Fruit fly (Drosophila melanogaster) whole organism, wandering third instar larva: Measurements from ENCODE around the gene CG4101.
"Not testable (repeated sequence)": the region's sequence is repeated elsewhere in the genome, so short reads cannot be mapped to it uniquely, and the experiment has no call there.

ENCODE experiments used
- CG32264 ChIP-seq: fragments of 200-800 bp; sonication (Bioruptor generic); optimal IDR thresholded peaks from 2 replicates; lab custom pipeline; 2016; ENCODE audit warnings: missing biosample characterization, missing genetic modification characterization
- CG9705 ChIP-seq: fragments of 200-800 bp; sonication (Bioruptor generic); optimal IDR thresholded peaks from 2 replicates; lab custom pipeline; 2018; ENCODE audit warnings: missing biosample characterization, mild to moderate bottlenecking, missing genetic modification characterization
- Dif ChIP-seq: fragments of 200-275, 200-300 bp; sonication (Bioruptor generic); optimal IDR thresholded peaks from 2 replicates; lab custom pipeline; 2018; ENCODE audit warnings: missing biosample characterization, missing genetic modification characterization; ENCODE audit not compliant: partially characterized antibody
- HLH106 ChIP-seq: fragments of 200-800 bp; optimal IDR thresholded peaks from 3 replicates; lab custom pipeline; 2019; ENCODE audit warnings: missing biosample characterization, mild to moderate bottlenecking, missing genetic modification characterization, moderate library complexity
- Hnf4 ChIP-seq: fragments of 200-800 bp; sonication (Bioruptor generic); optimal IDR thresholded peaks from 2 replicates; lab custom pipeline; 2016; ENCODE audit warnings: missing biosample characterization, mild to moderate bottlenecking, missing genetic modification characterization
- Hr78 ChIP-seq: fragments of >200 bp; optimal IDR thresholded peaks from 2 replicates; lab custom pipeline; 2017; ENCODE audit warnings: missing biosample characterization, missing genetic modification characterization
- Hr83 ChIP-seq: fragments of 200-300 bp; sonication (Bioruptor generic); optimal IDR thresholded peaks from 2 replicates; lab custom pipeline; 2016; ENCODE audit warnings: missing biosample characterization, mild to moderate bottlenecking, missing genetic modification characterization, moderate library complexity; ENCODE audit not compliant: poor library complexity, severe bottlenecking
- Jra ChIP-seq: sonication (Bioruptor generic); optimal IDR thresholded peaks from 2 replicates; lab custom pipeline; 2016; ENCODE audit warnings: missing biosample characterization, missing genetic modification characterization
- Myc ChIP-seq: fragments of >200 bp; optimal IDR thresholded peaks from 2 replicates; lab custom pipeline; 2017
- N ChIP-seq: fragments of >200 bp; optimal IDR thresholded peaks from 2 replicates; lab custom pipeline; 2018; ENCODE audit warnings: missing biosample characterization, missing external identifiers, missing genetic modification characterization
- Rel ChIP-seq, 2 experiments: fragments of 200-800 bp; sonication (Bioruptor generic) in 1 of 2; optimal IDR thresholded peaks; 2 replicates in 1 of 2; 3 replicates in 1 of 2; lab custom pipeline; 2016 to 2019; ENCODE audit warnings: mild to moderate bottlenecking in 2 of 2, missing biosample characterization in 2 of 2, missing genetic modification characterization in 2 of 2, moderate library complexity in 1 of 2
- Sp1 ChIP-seq: fragments of 200-800 bp; sonication (Bioruptor generic); optimal IDR thresholded peaks from 3 replicates; lab custom pipeline; 2019; ENCODE audit warnings: missing biosample characterization, mild to moderate bottlenecking, missing genetic modification characterization, moderate library complexity
- Vsx2 ChIP-seq: fragments of 200-300, 225-300 bp; sonication (Bioruptor generic); optimal IDR thresholded peaks from 2 replicates; lab custom pipeline; 2018; ENCODE audit warnings: missing biosample characterization, missing genetic modification characterization; ENCODE audit not compliant: partially characterized antibody
- br ChIP-seq: fragments of 200-800 bp; sonication (Bioruptor generic); optimal IDR thresholded peaks from 2 replicates; lab custom pipeline; 2016; ENCODE audit warnings: missing biosample characterization, missing genetic modification characterization
- brk ChIP-seq: fragments of 200-800 bp; sonication (Bioruptor generic); optimal IDR thresholded peaks from 2 replicates; lab custom pipeline; 2016; ENCODE audit warnings: missing biosample characterization, mild to moderate bottlenecking, missing genetic modification characterization
- dl ChIP-seq, 2 experiments: fragments of 175-275, 200-275 bp in 1 of 2; fragments of 200-275 bp in 1 of 2; sonication (Bioruptor generic); optimal IDR thresholded peaks; lab custom pipeline; 2018; ENCODE audit warnings: mild to moderate bottlenecking in 2 of 2, missing biosample characterization in 2 of 2, missing genetic modification characterization in 2 of 2, moderate library complexity in 2 of 2; ENCODE audit not compliant: partially characterized antibody in 2 of 2, insufficient read depth in 1 of 2
- dsf ChIP-seq: sonication (Bioruptor generic); optimal IDR thresholded peaks from 2 replicates; lab custom pipeline; 2016; ENCODE audit warnings: missing biosample characterization, missing genetic modification characterization, borderline replicate concordance
- ey ChIP-seq: fragments of 200-800 bp; sonication (Bioruptor generic); optimal IDR thresholded peaks from 2 replicates; lab custom pipeline; 2016; ENCODE audit warnings: missing biosample characterization, missing genetic modification characterization
- foxo ChIP-seq, 2 experiments: fragments of 200-800 bp; sonication (Bioruptor generic); optimal IDR thresholded peaks; 2 replicates in 1 of 2; 3 replicates in 1 of 2; lab custom pipeline; 2016 to 2017; ENCODE audit warnings: missing biosample characterization in 2 of 2, missing genetic modification characterization in 2 of 2
- fru ChIP-seq: fragments of 200-800 bp; sonication (Bioruptor generic); optimal IDR thresholded peaks from 3 replicates; lab custom pipeline; 2016; ENCODE audit warnings: missing biosample characterization, mild to moderate bottlenecking, missing genetic modification characterization
- h ChIP-seq: fragments of 200-800 bp; sonication (Bioruptor generic); optimal IDR thresholded peaks from 3 replicates; lab custom pipeline; 2016; ENCODE audit warnings: missing biosample characterization, mild to moderate bottlenecking, missing genetic modification characterization
- jim ChIP-seq: fragments of 175-275, 200-325 bp; sonication (Bioruptor generic); optimal IDR thresholded peaks from 2 replicates; lab custom pipeline; 2016; ENCODE audit warnings: missing biosample characterization, mild to moderate bottlenecking, missing genetic modification characterization
- lola ChIP-seq: fragments of >200 bp; optimal IDR thresholded peaks from 2 replicates; lab custom pipeline; 2017; ENCODE audit warnings: missing biosample characterization, missing genetic modification characterization
- pan ChIP-seq: fragments of >200 bp; optimal IDR thresholded peaks from 2 replicates; lab custom pipeline; 2017
- psq ChIP-seq: fragments of 200-800 bp; sonication (Bioruptor generic); optimal IDR thresholded peaks from 3 replicates; lab custom pipeline; 2017; ENCODE audit warnings: missing biosample characterization, mild to moderate bottlenecking, missing genetic modification characterization, moderate library complexity
- rgr ChIP-seq: fragments of 200-800 bp; sonication (Bioruptor generic); optimal IDR thresholded peaks from 3 replicates; lab custom pipeline; 2016; ENCODE audit warnings: missing biosample characterization, mild to moderate bottlenecking, missing genetic modification characterization
- sage ChIP-seq: fragments of 200-800 bp; sonication (Bioruptor generic); optimal IDR thresholded peaks from 2 replicates; lab custom pipeline; 2016; ENCODE audit warnings: missing biosample characterization, mild to moderate bottlenecking, missing genetic modification characterization
- sv ChIP-seq: fragments of 200-800 bp; sonication (Bioruptor generic); optimal IDR thresholded peaks from 3 replicates; lab custom pipeline; 2016; ENCODE audit warnings: missing biosample characterization, missing genetic modification characterization
- tai ChIP-seq: sonication (Bioruptor generic); optimal IDR thresholded peaks from 2 replicates; lab custom pipeline; 2016; ENCODE audit warnings: missing biosample characterization, missing genetic modification characterization
- usp ChIP-seq: fragments of >200 bp; optimal IDR thresholded peaks from 2 replicates; lab custom pipeline; 2017; ENCODE audit warnings: missing biosample characterization, missing genetic modification characterization

Gene CG4101

dm6 chr3L:16572208-16572607, 40.1 kb upstream of the CG4101 start:
- TF ChIP-seq sage, result no peak
- TF ChIP-seq Hr78 (GFP tag; lab: Kevin White, UChicago), result no peak
- no peak for TF ChIP-seq h (GFP tag; lab: Kevin White, UChicago)
- no peak for TF ChIP-seq br (GFP tag; lab: Kevin White, UChicago)
- peak in 1 of 2 experiments; percentile 44 for TF ChIP-seq dl (GFP tag; optimal IDR thresholded peaks at IDR 0.05; lab: Kevin White, UChicago; ENCODE audit: insufficient read depth in 1 of 2, partially characterized antibody in 2 of 2)
- no peak for TF ChIP-seq sv (GFP tag; lab: Kevin White, UChicago)
- TF ChIP-seq rgr (GFP tag; lab: Kevin White, UChicago), result no peak
- TF ChIP-seq fru (GFP tag; lab: Kevin White, UChicago), result no peak
- TF ChIP-seq ey (GFP tag; lab: Kevin White, UChicago), result no peak
- TF ChIP-seq Sp1 (GFP tag; lab: Kevin White, UChicago), result no peak
- no peak for TF ChIP-seq Vsx2 (GFP tag; lab: Kevin White, UChicago)
- no peak for TF ChIP-seq jim
- TF ChIP-seq Hnf4, result peak; percentile 13
- TF ChIP-seq foxo (GFP tag; optimal IDR thresholded peaks at IDR 0.05; lab: Kevin White, UChicago), result no peak
- no peak for TF ChIP-seq Hr83 (GFP tag; lab: Kevin White, UChicago)
- TF ChIP-seq pan (lab: Kevin White, UChicago), result no peak
- peak; percentile 15 for TF ChIP-seq Dif (GFP tag; lab: Kevin White, UChicago)
- no peak for TF ChIP-seq usp (GFP tag; lab: Kevin White, UChicago)

- TF ChIP-seq br, brk, Hr78 (GFP tag; lab: Kevin White, UChicago): not testable (repeated sequence)
Measured at dm6 chr3L:16573234-16573633, 39.1 kb upstream of the CG4101 start, which contains the start of gene Mipp1. Gene Mipp1 (minus strand): TSS chr3L:16573334.

DNA sequence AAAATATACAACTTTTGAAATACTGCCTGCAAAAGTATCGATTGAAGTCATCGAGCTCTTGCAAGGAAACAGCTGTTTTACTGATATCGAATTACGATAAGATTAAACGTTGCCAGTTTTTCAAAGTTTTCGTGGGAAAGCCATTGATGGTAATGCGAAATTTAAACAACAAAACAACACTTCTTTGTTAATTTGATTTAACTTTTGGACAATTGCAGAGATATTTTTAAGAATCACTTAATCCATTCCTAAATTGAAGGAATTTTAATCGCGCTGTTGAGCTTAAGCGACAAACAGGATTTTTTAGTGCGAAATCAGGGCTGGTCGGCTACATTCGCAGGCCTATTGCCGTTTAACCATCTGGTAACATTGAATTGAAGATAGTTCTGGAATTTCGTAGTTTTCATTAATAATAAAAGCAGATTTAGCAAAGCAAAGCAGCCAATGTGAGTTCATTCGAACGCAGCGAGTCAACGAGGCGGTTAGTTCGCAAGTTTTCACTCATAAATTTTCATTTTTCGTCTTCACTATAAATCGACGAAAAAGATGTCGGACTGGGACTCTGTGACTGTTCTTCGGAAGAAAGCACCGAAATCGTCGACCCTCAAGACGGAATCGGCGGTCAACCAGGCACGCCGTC, 37.9 kb upstream of the CG4101 start, which contains the start of gene mbf1:
Gene mbf1 (plus strand): TSS at position 130 of the 640 bp plus-strand sequence.
- TF ChIP-seq Sp1 (GFP tag; lab: Kevin White, UChicago) (peak; percentile 15), HLH106 (tag; lab: Kevin White, UChicago) (peak; percentile 20), dl (GFP tag; optimal IDR thresholded peaks at IDR 0.05; lab: Kevin White, UChicago; ENCODE audit: insufficient read depth in 1 of 2, partially characterized antibody in 2 of 2) (no peak), foxo (GFP tag; optimal IDR thresholded peaks at IDR 0.05; lab: Kevin White, UChicago) (no peak), Hr83 (GFP tag; lab: Kevin White, UChicago) (no peak), Rel (GFP tag; optimal IDR thresholded peaks at IDR 0.05; lab: Kevin White, UChicago) (no peak), Rel (tag; optimal IDR thresholded peaks at IDR 0.05; lab: Kevin White, UChicago) (peak; percentile 33), Jra (GFP tag; lab: Kevin White, UChicago) (no peak), CG32264 (GFP tag; lab: Kevin White, UChicago) (no peak), brk (GFP tag; lab: Kevin White, UChicago) (peak; percentile 37), tai (no peak), Hnf4 (peak; percentile 57), h (GFP tag; lab: Kevin White, UChicago) (no peak), fru (GFP tag; lab: Kevin White, UChicago) (peak; percentile 13), psq (GFP tag; lab: Kevin White, UChicago) (no peak), CG9705 (no peak), dsf (GFP tag; lab: Kevin White, UChicago) (no peak), Myc (lab: Kevin White, UChicago) (no peak), N (GFP tag; lab: Kevin White, UChicago) (no peak), lola (no peak), jim (no peak), sage (no peak)

dm6 chr3L:16580049-16580448, 32.2 kb upstream of the CG4101 start, which contains the start of gene nxf2:
Gene nxf2 (minus strand): TSS chr3L:16580306.
- TF ChIP-seq usp (GFP tag; lab: Kevin White, UChicago) (no peak), Rel (GFP tag; optimal IDR thresholded peaks at IDR 0.05; lab: Kevin White, UChicago) (no peak), Rel (tag; optimal IDR thresholded peaks at IDR 0.05; lab: Kevin White, UChicago) (no peak), Hnf4 (peak; percentile 42), HLH106 (tag; lab: Kevin White, UChicago) (peak; percentile 14)
